Fruit fly (Drosophila melanogaster): Measurements from ENCODE around the gene CG34140.

Gene CG34140

dm6 chr3L:224004-224951, 40.1 kb upstream of the CG34140 start (continued):
- TF ChIP-seq CG11762 (GFP tag; optimal IDR thresholded peaks at IDR 0.05; ENCODE audit: insufficient read depth) (no peak), Hr38 (GFP tag; optimal IDR thresholded peaks at IDR 0.05) (no peak), CG10669 (GFP tag; optimal IDR thresholded peaks at IDR 0.05) (no peak), CG8319 (GFP tag; optimal IDR thresholded peaks at IDR 0.05) (no peak), eg (GFP tag; IDR thresholded peaks at IDR 0.05) (peak; percentile 42; the same call in 2 of the 3 replicates), topi (GFP tag; optimal IDR thresholded peaks at IDR 0.05) (peak; percentile 15), Met (GFP tag; optimal IDR thresholded peaks at IDR 0.05) (peak; percentile 1), CG8632 (GFP tag; optimal IDR thresholded peaks at IDR 0.05) (peak; percentile 1), vri (GFP tag; optimal IDR thresholded peaks at IDR 0.05) (peak; percentile 41), dsx (GFP tag; optimal IDR thresholded peaks at IDR 0.05; ENCODE audit: poor library complexity, severe bottlenecking) (peak; percentile 63), CG1621 (tag; optimal IDR thresholded peaks at IDR 0.05) (peak; percentile 62), CG6163 (GFP tag; IDR thresholded peaks at IDR 0.05) (peak; percentile 39; the same call in 1 of the 3 replicates), CG8119 (GFP tag; IDR thresholded peaks at IDR 0.05) (0 out of 3 replicates have a peak, but pooled peaks have one; percentile 23), CG11902 (GFP tag; optimal IDR thresholded peaks at IDR 0.05) (no peak), CG15336 (GFP tag; IDR thresholded peaks at IDR 0.05) (peak; percentile 8; the same call in 1 of the 2 replicates), CG3032 (tag; optimal IDR thresholded peaks at IDR 0.05) (no peak), CG7368 (GFP tag; optimal IDR thresholded peaks at IDR 0.05) (peak; percentile 26)

- TF ChIP-seq CG6854 (GFP tag; optimal IDR thresholded peaks at IDR 0.05) (no peak), fd59A (GFP tag; optimal IDR thresholded peaks at IDR 0.05) (peak; percentile 64), cyc (GFP tag; optimal IDR thresholded peaks at IDR 0.05) (peak; percentile 89), esn (GFP tag; optimal IDR thresholded peaks at IDR 0.05) (peak; percentile 88), dac (GFP tag; optimal IDR thresholded peaks at IDR 0.05) (peak; percentile 80), vri (GFP tag; optimal IDR thresholded peaks at IDR 0.05) (no peak), CG32006 (GFP tag; optimal IDR thresholded peaks at IDR 0.05) (peak; percentile 94), Ets96B (tag; optimal IDR thresholded peaks at IDR 0.05) (peak; percentile 70), CG8319 (GFP tag; optimal IDR thresholded peaks at IDR 0.05) (peak; percentile 57), pdm3 (GFP tag; optimal IDR thresholded peaks at IDR 0.05) (peak; percentile 86), CG6163 (GFP tag; IDR thresholded peaks at IDR 0.05) (peak; percentile 81), Sox14 (GFP tag; optimal IDR thresholded peaks at IDR 0.05) (peak; percentile 79), CG31627 (GFP tag; optimal IDR thresholded peaks at IDR 0.05) (peak; percentile 92), Gug (GFP tag; IDR thresholded peaks at IDR 0.05) (peak; percentile 66), salr (GFP tag; optimal IDR thresholded peaks at IDR 0.05) (peak; percentile 72), achi (GFP tag; optimal IDR thresholded peaks at IDR 0.05) (peak; percentile 78), lz (GFP tag; optimal IDR thresholded peaks at IDR 0.05) (peak; percentile 88), ss (GFP tag; optimal IDR thresholded peaks at IDR 0.05) (peak; percentile 12 to 44), CG11762 (GFP tag; optimal IDR thresholded peaks at IDR 0.05; ENCODE audit: insufficient read depth) (peak; percentile 40), CG8632 (GFP tag; optimal IDR thresholded peaks at IDR 0.05) (peak; percentile 67), Smox (GFP tag; optimal IDR thresholded peaks at IDR 0.05) (peak; percentile 78), CG15336 (GFP tag; IDR thresholded peaks at IDR 0.05) (peak; percentile 62), CG3032 (tag; optimal IDR thresholded peaks at IDR 0.05) (peak; percentile 81), Hr4 (GFP tag; optimal IDR thresholded peaks at IDR 0.05) (peak; percentile 92), Sox102F (GFP tag; optimal IDR thresholded peaks at IDR 0.05) (peak; percentile 74), spab (GFP tag; optimal IDR thresholded peaks at IDR 0.05) (peak; percentile 56), Eip75B (GFP tag; optimal IDR thresholded peaks at IDR 0.05) (peak; percentile 79), Hr39 (GFP tag; optimal IDR thresholded peaks at IDR 0.05) (peak; percentile 89), Eip78C (GFP tag) (peak; percentile 91), dsx (GFP tag; optimal IDR thresholded peaks at IDR 0.05; ENCODE audit: poor library complexity, severe bottlenecking) (peak; percentile 67), fkh (GFP tag; optimal IDR thresholded peaks at IDR 0.05) (no peak), Met (GFP tag; optimal IDR thresholded peaks at IDR 0.05) (peak; percentile 82), net (GFP tag; optimal IDR thresholded peaks at IDR 0.05) (peak; percentile 77), eg (GFP tag; IDR thresholded peaks at IDR 0.05) (peak; percentile 86), Ets21C (GFP tag; optimal IDR thresholded peaks at IDR 0.05) (peak; percentile 86), CG1621 (tag; optimal IDR thresholded peaks at IDR 0.05) (peak; percentile 42), CG9139 (GFP tag; optimal IDR thresholded peaks at IDR 0.05) (no peak)
These were observed 39.0 kb upstream of the CG34140 start, which contains the start of the genes pyx and CG33229 for dm6 chr3L:223019-223902. Gene pyx (minus strand): TSS chr3L:223069. Gene CG33229 (plus strand): TSS chr3L:223852.

All from whole organism, prepupa.